Fruit fly (Drosophila melanogaster) whole organism, wandering third instar larva: ENCODE data around the gene CG3436.

ENCODE experiments used
- GATAd ChIP-seq: sonication (Bioruptor generic); optimal IDR thresholded peaks from 2 replicates; lab custom pipeline; 2016; ENCODE audit warnings: missing biosample characterization, missing genetic modification characterization
- jim ChIP-seq: fragments of 175-275, 200-325 bp; sonication (Bioruptor generic); optimal IDR thresholded peaks from 2 replicates; lab custom pipeline; 2016; ENCODE audit warnings: missing biosample characterization, mild to moderate bottlenecking, missing genetic modification characterization
- lola ChIP-seq: fragments of >200 bp; optimal IDR thresholded peaks from 2 replicates; lab custom pipeline; 2017; ENCODE audit warnings: missing biosample characterization, missing genetic modification characterization
- usp ChIP-seq: fragments of >200 bp; optimal IDR thresholded peaks from 2 replicates; lab custom pipeline; 2017; ENCODE audit warnings: missing biosample characterization, missing genetic modification characterization

DNA sequence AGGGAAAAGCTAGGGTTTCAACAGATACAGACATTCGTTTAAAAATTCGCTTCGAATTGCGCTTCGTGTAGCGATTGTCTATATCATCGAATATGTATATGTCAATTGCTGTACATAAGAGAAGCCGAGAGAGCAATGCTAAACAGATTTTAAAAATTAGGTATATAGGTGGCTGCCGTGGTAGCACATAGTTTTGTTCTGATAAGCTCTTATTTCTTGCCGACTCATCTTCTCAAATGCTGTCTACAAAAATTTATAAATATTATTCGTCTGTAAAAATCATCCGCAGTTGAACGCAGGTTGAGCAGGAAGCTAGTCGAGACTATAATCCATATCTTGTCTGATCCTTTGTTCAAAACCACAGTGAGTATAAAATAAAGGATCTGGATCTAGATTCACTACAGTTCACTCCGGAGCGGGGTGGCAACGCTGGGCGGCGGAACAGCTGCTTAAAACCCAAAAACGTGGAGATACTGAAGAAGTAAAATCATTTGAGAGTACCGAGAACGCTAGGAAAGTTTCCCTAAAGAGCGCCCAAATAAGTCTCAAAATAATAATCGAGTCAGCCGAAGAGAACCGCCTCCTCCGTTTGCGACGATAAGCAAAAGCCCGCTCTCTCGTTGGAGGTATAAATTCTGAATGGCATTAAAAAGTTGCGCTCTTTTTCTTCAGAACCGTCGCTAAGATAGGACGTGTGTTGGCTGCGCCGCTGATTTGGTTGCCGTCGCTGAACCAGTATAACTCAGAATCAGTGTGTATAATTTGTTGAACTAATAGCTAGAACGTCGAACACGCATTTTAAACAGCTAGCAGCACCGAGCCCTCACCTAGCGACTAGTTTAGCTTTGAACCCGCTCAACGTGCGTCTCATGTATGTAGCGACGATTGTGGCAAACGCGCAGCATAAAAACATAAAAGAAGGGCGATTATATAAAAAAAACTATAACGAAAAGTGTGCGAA is 48.1 kb upstream of the CG3436 start:
- TF ChIP-seq GATAd (GFP tag; lab: Kevin White, UChicago) (no peak), lola (GFP tag; lab: Kevin White, UChicago) (no peak), jim (GFP tag; lab: Kevin White, UChicago) (no peak), usp (GFP tag; lab: Kevin White, UChicago) (no peak)
